Worm (Caenorhabditis elegans): ENCODE measurements around the gene ced-2.

Gene ced-2

ce11 chrIV:1597018-1597417, at the start of gene ced-2:
TSS of gene ced-2 (plus strand) at chrIV:1597318.
- no peak for TF ChIP-seq unc-62 (GFP tag; optimal IDR thresholded peaks at IDR 0.05)

DNA sequence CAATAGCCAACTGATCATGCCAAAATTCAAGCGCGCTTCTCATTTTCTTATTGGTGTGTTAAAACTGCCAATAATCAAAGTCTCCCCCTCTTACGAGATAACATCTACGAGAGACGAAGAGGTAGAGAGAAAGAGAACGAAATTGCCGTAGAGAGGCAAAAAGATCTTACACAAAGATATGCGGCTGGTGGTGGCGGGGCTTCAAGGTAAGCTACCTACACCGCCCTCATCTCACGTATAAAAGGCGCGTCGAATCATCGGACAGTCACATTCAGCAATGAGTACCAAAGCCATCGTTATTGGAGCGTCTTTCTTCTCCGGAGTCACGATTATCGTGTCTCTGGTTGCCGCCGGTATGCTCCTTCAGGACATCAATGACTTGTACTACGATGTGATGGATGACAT, 48.7 kb upstream of the ced-2 start, which contains the start of gene col-107:
col-107 (plus strand) TSS at position 265 of the 405 bp plus-strand sequence.
- TF ChIP-seq unc-62 (GFP tag; optimal IDR thresholded peaks at IDR 0.05), result no peak

ce11 chrIV:1549095-1550093, 47.7 kb upstream of the ced-2 start:
- TF ChIP-seq unc-62 (GFP tag; optimal IDR thresholded peaks at IDR 0.05), result no peak

DNA sequence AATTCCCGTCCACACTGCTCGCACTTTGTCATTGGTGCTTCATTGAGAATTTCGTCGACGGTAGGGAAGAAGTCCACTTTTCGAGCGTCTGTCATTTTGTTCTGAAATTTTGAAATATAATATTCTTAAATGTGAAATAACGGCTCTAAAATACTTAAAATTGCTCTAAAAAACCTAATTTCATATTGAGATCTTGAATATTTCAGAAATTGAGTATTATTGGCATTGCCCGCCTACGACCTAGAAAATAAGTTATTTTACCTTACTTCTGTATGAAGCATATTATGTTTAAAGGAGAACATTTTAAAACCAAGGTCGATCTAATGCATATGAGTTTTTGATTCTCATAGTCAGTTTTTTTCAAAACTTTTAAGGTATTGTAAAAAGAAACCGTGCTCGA, 47.0 kb upstream of the ced-2 start, which contains the start of gene C34H4.5:
C34H4.5 (minus strand) TSS at position 101 of the 400 bp plus-strand sequence.
- TF ChIP-seq unc-62 (GFP tag; optimal IDR thresholded peaks at IDR 0.05), result no peak

DNA sequence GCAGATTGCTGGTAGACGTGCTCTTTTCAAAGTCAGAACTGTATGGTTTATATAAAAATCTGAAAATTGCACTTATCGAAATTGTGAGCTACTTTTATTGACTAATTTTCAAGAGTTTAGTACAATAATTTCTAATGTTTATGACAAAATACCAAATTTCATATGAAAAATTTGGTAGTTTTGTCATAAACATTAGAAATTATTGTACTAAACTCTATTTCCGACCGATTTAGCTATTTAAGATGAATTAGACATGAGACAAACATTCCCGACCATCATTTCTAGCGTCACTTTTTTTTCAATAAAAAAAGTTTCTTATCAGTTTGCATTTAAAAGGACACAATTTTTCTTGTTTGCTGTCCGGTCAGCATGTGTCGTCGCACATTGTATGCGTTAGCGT, 46.5 kb upstream of the ced-2 start, which contains the start of gene tag-244:
tag-244 (plus strand) TSS at position 301 of the 400 bp plus-strand sequence.
- no peak for TF ChIP-seq unc-62 (GFP tag; optimal IDR thresholded peaks at IDR 0.05)

ce11 chrIV:1553195-1553918, 43.8 kb upstream of the ced-2 start, which contains the start of gene C34H4.2:
TSS of gene C34H4.2 (plus strand) at chrIV:1553752.
- TF ChIP-seq unc-62 (GFP tag; optimal IDR thresholded peaks at IDR 0.05), result no peak

DNA sequence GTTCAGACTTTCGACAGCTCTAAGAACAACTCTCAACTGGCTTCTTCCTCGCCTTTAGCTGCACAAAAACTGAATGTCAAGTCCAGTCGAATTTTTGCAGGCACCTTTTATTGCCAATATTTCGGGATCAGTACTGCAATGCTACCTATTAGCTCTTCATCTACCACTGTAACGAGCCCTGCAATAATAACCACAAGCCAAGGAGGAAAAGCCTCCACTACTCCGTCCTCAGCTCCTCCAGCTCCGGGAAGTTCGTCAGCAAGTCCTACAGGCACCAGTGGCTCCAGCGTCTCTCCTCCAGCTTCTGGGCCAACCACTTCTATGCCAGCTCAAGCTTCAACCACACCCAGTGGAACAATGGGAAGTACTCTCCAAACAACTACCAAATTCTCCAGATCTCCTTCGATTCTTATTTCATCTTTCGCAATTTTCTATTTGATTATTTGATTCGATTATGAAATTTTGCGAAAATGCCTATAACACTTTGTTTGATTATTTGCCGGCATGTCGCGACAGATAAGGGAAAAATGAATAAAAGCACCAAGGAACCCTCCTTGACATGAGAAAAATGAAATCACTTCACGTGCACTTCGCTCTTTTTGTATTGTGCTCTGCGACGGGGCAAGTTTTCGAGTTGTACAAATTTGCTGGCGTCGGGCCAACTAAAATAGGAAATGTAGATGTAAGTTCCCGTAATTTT, 41.9 kb upstream of the ced-2 start, which contains the start of gene C34H4.1:
C34H4.1 (plus strand) TSS at position 559 of the 700 bp plus-strand sequence.
- no peak for TF ChIP-seq unc-62 (GFP tag; optimal IDR thresholded peaks at IDR 0.05)

ce11 chrIV:1559931-1560330, 37.2 kb upstream of the ced-2 start, which contains the start of gene Y41D4B.17:
TSS of gene Y41D4B.17 (plus strand) at chrIV:1560104.
- TF ChIP-seq unc-62 (GFP tag; optimal IDR thresholded peaks at IDR 0.05), result no peak

DNA sequence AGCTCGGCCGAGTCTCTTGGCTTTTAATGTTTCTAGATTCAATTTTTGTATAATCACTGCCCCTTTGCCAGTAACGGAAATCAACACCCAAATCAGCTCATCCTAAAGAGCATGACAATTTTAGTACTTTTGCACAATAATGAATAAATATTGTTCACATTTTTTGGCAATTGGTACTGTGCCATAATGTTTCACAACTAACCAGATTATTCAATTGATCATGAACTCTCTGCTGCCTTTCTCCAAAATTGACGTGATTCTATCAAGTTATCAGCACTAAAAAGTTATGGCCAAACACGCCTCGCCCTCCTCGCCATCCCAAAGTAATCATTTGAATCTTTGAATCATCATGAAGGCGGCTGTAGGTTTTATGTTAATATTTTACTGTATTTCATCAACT, 35.2 kb upstream of the ced-2 start, which contains the start of gene hpo-6:
hpo-6 (plus strand) TSS at position 301 of the 400 bp plus-strand sequence.
- TF ChIP-seq unc-62 (GFP tag; optimal IDR thresholded peaks at IDR 0.05), result no peak

ce11 chrIV:1563476-1564131, 33.5 kb upstream of the ced-2 start, which contains the start of gene Y41D4B.15:
TSS of gene Y41D4B.15 (plus strand) at chrIV:1564081.
- no peak for TF ChIP-seq unc-62 (GFP tag; optimal IDR thresholded peaks at IDR 0.05)

ce11 chrIV:1565725-1566124, 31.4 kb upstream of the ced-2 start:
- no peak for TF ChIP-seq unc-62 (GFP tag; optimal IDR thresholded peaks at IDR 0.05)

- TF ChIP-seq unc-62 (GFP tag; optimal IDR thresholded peaks at IDR 0.05), result no peak
Observed at ce11 chrIV:1567577-1567976, 29.5 kb upstream of the ced-2 start.

DNA sequence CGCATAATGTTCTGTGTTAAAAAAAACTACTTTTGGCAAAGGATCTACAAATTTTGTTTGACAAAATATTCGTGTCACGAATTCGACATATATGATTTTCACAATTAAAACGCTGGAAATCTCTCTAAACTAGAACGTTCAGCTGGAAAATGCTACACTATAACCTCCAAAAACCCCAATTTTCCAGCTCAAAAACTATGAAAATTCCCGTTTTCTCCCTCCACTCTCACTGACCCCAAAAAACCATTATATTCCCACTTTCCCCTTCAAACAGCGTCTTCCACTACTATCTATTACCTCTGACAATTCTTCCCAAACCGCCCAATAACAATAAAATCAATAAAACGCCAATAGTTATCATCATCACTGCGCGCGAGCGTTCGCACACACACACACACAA, 20.4 kb upstream of the ced-2 start, which contains the start of gene Y41D4B.14:
Y41D4B.14 (plus strand) TSS at position 301 of the 400 bp plus-strand sequence.
- TF ChIP-seq unc-62 (GFP tag; optimal IDR thresholded peaks at IDR 0.05), result no peak

DNA sequence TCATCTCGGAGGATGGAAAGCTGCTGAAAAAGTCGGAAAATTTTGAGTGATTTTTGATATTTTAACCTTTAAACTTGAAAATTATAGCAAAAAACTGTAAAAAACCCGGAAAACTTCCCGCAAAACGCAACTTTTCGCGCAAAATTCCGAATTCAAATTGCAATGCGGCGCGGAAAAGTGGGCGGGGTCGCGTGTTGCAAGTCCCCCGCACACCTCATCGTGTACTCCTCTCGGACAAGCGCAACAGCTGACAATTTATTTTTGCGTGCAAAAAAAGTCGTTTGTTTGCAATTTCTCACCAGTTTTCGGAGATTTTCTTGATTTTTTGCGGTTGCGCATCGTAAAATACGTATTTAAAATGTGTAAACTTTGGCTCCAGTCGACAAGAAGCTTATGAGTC, 1.3 kb upstream of the ced-2 start, which contains the start of gene npp-8:
npp-8 (minus strand) TSS at position 23 of the 400 bp plus-strand sequence.
- TF ChIP-seq unc-62 (GFP tag; optimal IDR thresholded peaks at IDR 0.05), result no peak
